Fruit fly (Drosophila melanogaster) whole organism, adult: ENCODE results near the gene Grip71.

ENCODE experiments used
- CG11617 ChIP-seq: fragments of 200-800 bp; sonication (Bioruptor generic); optimal IDR thresholded peaks from 2 replicates; lab custom pipeline; 2017; ENCODE audit warnings: mild to moderate bottlenecking, missing biosample characterization, missing genetic modification reagents, missing genetic modification characterization
- CG12768 ChIP-seq: fragments of 200-800 bp; sonication (Bioruptor generic); optimal IDR thresholded peaks from 2 replicates; lab custom pipeline; 2017; ENCODE audit warnings: missing biosample characterization, missing genetic modification characterization, mild to moderate bottlenecking, moderate library complexity, missing genetic modification reagents
- CG14711 ChIP-seq: fragments of 200-800 bp; sonication (Bioruptor generic); optimal IDR thresholded peaks from 2 replicates; lab custom pipeline; 2018; ENCODE audit warnings: missing biosample characterization, mild to moderate bottlenecking, missing genetic modification characterization, moderate library complexity
- CG1620 ChIP-seq: fragments of 200-800 bp; sonication (Bioruptor generic); optimal IDR thresholded peaks from 2 replicates; lab custom pipeline; 2016; ENCODE audit warnings: missing biosample characterization, missing genetic modification characterization
- CG33017 ChIP-seq: fragments of 200-800 bp; sonication (Bioruptor generic); optimal IDR thresholded peaks from 2 replicates; lab custom pipeline; 2018; ENCODE audit warnings: missing biosample characterization, mild to moderate bottlenecking, missing genetic modification characterization, moderate library complexity
- CG5204 ChIP-seq: fragments of 200-800 bp; sonication (Bioruptor generic); optimal IDR thresholded peaks from 2 replicates; lab custom pipeline; 2016; ENCODE audit warnings: missing biosample characterization, missing genetic modification characterization
- CG7045 ChIP-seq: fragments of 200-800 bp; sonication (Bioruptor generic); optimal IDR thresholded peaks from 2 replicates; lab custom pipeline; 2017; ENCODE audit warnings: missing biosample characterization, mild to moderate bottlenecking, missing genetic modification characterization
- CG7101 ChIP-seq: fragments of 200-800 bp; sonication (Bioruptor generic); optimal IDR thresholded peaks from 2 replicates; lab custom pipeline; 2018; ENCODE audit warnings: missing biosample characterization, mild to moderate bottlenecking, missing genetic modification characterization, moderate library complexity
- Clk ChIP-seq: fragments of 200-800 bp; sonication (Bioruptor generic); optimal IDR thresholded peaks from 2 replicates; lab custom pipeline; 2017; ENCODE audit warnings: missing biosample characterization, missing genetic modification characterization
- Crg-1 ChIP-seq: fragments of 200-800 bp; sonication (Bioruptor generic); optimal IDR thresholded peaks from 2 replicates; lab custom pipeline; 2016; ENCODE audit warnings: missing biosample characterization, missing genetic modification characterization
- Hr96 ChIP-seq: fragments of 200-800 bp; sonication (Bioruptor generic); optimal IDR thresholded peaks from 2 replicates; lab custom pipeline; 2016; ENCODE audit warnings: missing biosample characterization, missing genetic modification characterization
- Mnt ChIP-seq: fragments of 200-800 bp; sonication (Bioruptor generic); optimal IDR thresholded peaks from 2 replicates; lab custom pipeline; 2016; ENCODE audit warnings: missing biosample characterization, mild to moderate bottlenecking, missing genetic modification characterization
- bab1 ChIP-seq: fragments of 200-800 bp; sonication (Bioruptor generic); optimal IDR thresholded peaks from 3 replicates; lab custom pipeline; 2019; ENCODE audit warnings: missing biosample characterization, mild to moderate bottlenecking, missing genetic modification characterization, moderate library complexity
- cic ChIP-seq: fragments of 200-800 bp; sonication (Bioruptor generic); optimal IDR thresholded peaks from 2 replicates; lab custom pipeline; 2017; ENCODE audit warnings: missing biosample characterization, mild to moderate bottlenecking, missing genetic modification characterization, moderate library complexity
- cnc ChIP-seq, 2 experiments: fragments of >200 bp; optimal IDR thresholded peaks; 2 replicates each; lab custom pipeline; 2017
- kay ChIP-seq: fragments of 200-800 bp; sonication (Bioruptor generic); peaks from one replicate; lab custom pipeline; 2016; ENCODE audit warnings: missing biosample characterization, missing genetic modification characterization, borderline replicate concordance
- ovo ChIP-seq: fragments of 200-800 bp; sonication (Bioruptor generic); optimal IDR thresholded peaks from 2 replicates; lab custom pipeline; 2016; ENCODE audit warnings: missing biosample characterization, missing genetic modification characterization
- pad ChIP-seq: fragments of 200-800 bp; sonication (Bioruptor generic); optimal IDR thresholded peaks from 3 replicates; lab custom pipeline; 2017; ENCODE audit warnings: missing biosample characterization, missing genetic modification characterization, mild to moderate bottlenecking, moderate library complexity, missing genetic modification reagents
- tj ChIP-seq: fragments of 200-800 bp; sonication (Bioruptor generic); optimal IDR thresholded peaks from 3 replicates; lab custom pipeline; 2017; ENCODE audit warnings: missing biosample characterization, mild to moderate bottlenecking, missing genetic modification characterization, moderate library complexity
- toe ChIP-seq: fragments of 200-800 bp; sonication (Bioruptor generic); optimal IDR thresholded peaks from 2 replicates; lab custom pipeline; 2016; ENCODE audit warnings: missing biosample characterization, missing genetic modification characterization

Gene Grip71

DNA sequence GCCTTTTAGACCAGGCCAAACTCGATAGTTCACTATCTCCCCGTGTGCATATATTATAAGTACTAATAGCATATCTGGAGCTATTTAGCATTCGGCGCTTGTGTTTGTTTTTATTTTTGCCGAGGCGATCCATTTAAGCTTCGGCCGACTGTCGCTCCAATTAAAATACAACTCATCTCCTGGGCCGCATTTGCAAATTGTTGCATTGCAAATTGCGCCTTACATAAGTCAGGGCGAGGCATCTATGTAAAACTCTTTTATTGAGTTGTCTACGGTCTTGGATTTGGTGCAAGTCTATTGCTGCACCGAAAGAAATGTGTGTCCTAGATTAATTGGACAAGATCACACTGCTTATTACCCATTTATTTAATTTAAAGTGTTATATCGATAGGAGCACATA is 19.3 kb downstream of the Grip71 start:
- TF ChIP-seq Clk (GFP tag; lab: Kevin White, UChicago): no peak
- TF ChIP-seq tj: no peak
- no peak for TF ChIP-seq cic (GFP tag; lab: Kevin White, UChicago)
- TF ChIP-seq CG14711 (tag; lab: Kevin White, UChicago): no peak
- no peak for TF ChIP-seq CG33017 (tag; lab: Kevin White, UChicago)
- no peak for TF ChIP-seq Mnt
- no peak for TF ChIP-seq Crg-1 (GFP tag; lab: Kevin White, UChicago)
- no peak for TF ChIP-seq toe (GFP tag; lab: Kevin White, UChicago)

dm6 chr2L:18732291-18732690 is 23.6 kb downstream of the Grip71 start, which contains the start of gene CG10348:
CG10348 (minus strand) TSS chr2L:18732524.
- TF ChIP-seq CG1620: no peak
- TF ChIP-seq CG11617 (GFP tag; lab: Kevin White, UChicago): no peak
- no peak for TF ChIP-seq CG5204
- no peak for TF ChIP-seq pad
- TF ChIP-seq ovo (GFP tag; lab: Kevin White, UChicago): no peak
- TF ChIP-seq tj: no peak
- no peak for TF ChIP-seq CG12768 (GFP tag; lab: Kevin White, UChicago)
- TF ChIP-seq CG7101 (tag; lab: Kevin White, UChicago): no peak

DNA sequence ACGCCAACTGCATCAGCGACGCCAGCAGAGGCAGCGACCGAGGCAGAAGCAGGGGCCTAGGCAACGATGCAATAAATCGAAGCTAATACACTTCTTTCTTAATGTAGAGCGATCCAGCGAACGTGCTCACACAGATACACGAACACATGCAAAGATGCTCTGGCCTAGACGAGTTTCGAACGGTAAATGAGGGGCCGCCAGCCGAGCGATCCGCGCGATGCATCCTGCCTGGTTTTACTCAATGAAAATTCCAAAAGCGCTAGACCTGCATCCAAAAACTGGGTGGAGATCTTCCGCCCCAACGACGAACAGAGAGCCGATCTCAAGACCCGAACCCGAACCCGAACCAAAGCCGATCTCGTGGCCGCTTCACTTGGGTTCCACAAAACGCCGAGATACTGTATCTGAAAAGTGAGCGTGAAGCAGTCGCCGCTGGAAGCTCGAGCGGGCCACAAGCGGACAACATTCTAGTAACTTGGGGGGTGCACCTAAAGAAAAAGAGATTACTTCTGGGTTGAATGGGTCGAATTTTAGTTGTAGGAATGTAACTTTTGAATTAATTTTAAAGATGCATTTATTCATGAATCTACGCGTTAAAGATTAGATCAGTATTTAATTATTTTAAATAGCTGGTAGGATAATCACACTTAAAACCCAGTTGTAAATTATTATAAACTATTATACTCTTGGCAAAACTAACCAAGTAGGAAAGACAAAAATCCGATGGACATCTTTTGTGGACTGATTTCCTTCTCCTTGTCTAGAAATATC is 24.3 kb downstream of the Grip71 start:
- TF ChIP-seq ovo (GFP tag; lab: Kevin White, UChicago) (peak; percentile 90), cic (GFP tag; lab: Kevin White, UChicago) (peak; percentile 64), CG5204 (no peak)

DNA sequence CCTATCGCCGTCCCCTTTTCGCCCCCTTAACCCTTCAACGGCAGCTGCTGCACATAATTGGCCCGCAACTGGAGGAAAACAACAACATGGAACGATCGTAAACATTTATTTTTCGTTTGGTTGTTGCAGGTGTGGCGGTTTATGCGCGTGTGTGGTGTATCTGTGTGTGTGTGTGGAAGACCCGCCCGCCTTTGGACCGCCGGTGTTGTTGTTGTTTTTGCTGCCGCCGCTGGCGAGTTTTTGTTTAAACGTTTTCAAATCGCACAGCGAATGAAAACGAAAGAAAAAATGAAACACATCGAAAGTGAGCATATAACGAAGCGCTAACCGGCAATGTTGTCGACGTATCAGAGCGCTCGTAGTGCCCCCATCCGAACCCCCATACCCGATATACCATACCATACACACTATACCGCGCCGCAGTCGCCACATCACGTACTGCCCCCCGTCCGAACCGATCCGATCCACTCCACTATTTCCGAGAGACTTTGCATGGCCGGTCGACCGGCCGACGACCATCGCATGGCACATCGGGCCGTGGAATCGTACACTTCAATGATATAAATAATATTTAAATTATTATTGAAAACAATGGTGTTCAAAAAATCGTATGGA is 27.0 kb downstream of the Grip71 start:
- TF ChIP-seq CG11617 (GFP tag; lab: Kevin White, UChicago) (no peak), CG33017 (tag; lab: Kevin White, UChicago) (no peak), CG7045 (GFP tag; lab: Kevin White, UChicago) (no peak), CG1620 (no peak), CG12768 (GFP tag; lab: Kevin White, UChicago) (no peak), Hr96 (GFP tag; lab: Kevin White, UChicago) (no peak), Crg-1 (GFP tag; lab: Kevin White, UChicago) (no peak), pad (no peak), ovo (GFP tag; lab: Kevin White, UChicago) (no peak), tj (no peak), Mnt (no peak), cnc (optimal IDR thresholded peaks at IDR 0.05; lab: Kevin White, UChicago) (no peak), cic (GFP tag; lab: Kevin White, UChicago) (no peak), toe (GFP tag; lab: Kevin White, UChicago) (no peak), bab1 (GFP tag; lab: Kevin White, UChicago) (no peak), Clk (GFP tag; lab: Kevin White, UChicago) (no peak), kay (no peak), CG7101 (tag; lab: Kevin White, UChicago) (no peak)

DNA sequence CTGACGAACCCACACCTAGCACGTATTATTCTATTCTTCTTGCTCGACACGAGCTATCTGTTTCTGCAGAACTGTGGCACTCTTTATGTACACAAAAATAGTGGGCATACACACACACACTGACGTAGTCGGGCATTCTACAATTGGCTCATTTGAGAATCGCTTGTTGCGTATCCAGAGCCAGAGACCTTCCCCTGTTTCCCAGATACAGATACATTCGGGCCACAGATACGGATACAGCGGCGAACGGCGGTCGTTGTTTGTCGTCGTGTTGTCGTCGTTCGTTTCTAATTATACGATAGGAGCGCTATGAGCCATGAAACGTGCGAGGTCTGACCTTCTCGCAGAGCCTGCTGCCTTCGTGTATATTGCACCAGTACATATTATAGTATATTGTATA is 28.6 kb downstream of the Grip71 start:
- TF ChIP-seq ovo (GFP tag; lab: Kevin White, UChicago) (no peak), bab1 (GFP tag; lab: Kevin White, UChicago) (no peak), CG12768 (GFP tag; lab: Kevin White, UChicago) (no peak), CG5204 (no peak), Hr96 (GFP tag; lab: Kevin White, UChicago) (no peak), pad (no peak)

- TF ChIP-seq toe (GFP tag; lab: Kevin White, UChicago): no peak
These were observed 31.4 kb downstream of the Grip71 start, which contains the start of the genes CG42752 and CG15167 for dm6 chr2L:18740010-18740409. CG42752 (minus strand) TSS chr2L:18740110. CG15167 (plus strand) TSS chr2L:18740358.

DNA sequence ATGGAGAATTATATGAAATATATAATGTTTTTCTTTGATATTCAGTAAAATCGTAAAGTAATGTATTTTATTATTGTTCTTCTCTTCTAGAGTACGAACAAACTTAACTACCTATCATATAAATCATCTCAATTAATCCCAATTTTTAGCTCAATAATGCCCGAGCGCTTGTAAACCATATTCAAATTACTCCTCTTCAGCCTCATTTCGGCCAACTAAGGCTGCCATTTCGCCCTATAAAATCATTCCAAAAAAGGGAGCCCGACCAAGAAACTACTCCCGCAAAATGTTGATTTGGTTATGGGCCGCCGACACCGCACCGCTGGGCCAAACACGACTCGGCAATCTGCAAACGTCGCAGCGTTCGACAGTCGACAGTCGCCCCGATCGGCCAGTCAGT is 34.1 kb downstream of the Grip71 start:
- TF ChIP-seq CG5204: no peak
- TF ChIP-seq CG12768 (GFP tag; lab: Kevin White, UChicago): no peak
- no peak for TF ChIP-seq cic (GFP tag; lab: Kevin White, UChicago)
- no peak for TF ChIP-seq CG33017 (tag; lab: Kevin White, UChicago)
- TF ChIP-seq toe (GFP tag; lab: Kevin White, UChicago): no peak
- TF ChIP-seq kay: no peak
- TF ChIP-seq Mnt: no peak
- TF ChIP-seq tj: no peak
- no peak for TF ChIP-seq CG14711 (tag; lab: Kevin White, UChicago)
- no peak for TF ChIP-seq ovo (GFP tag; lab: Kevin White, UChicago)
- no peak for TF ChIP-seq CG11617 (GFP tag; lab: Kevin White, UChicago)
- no peak for TF ChIP-seq CG7101 (tag; lab: Kevin White, UChicago)
- no peak for TF ChIP-seq bab1 (GFP tag; lab: Kevin White, UChicago)
- no peak for TF ChIP-seq Clk (GFP tag; lab: Kevin White, UChicago)
- no peak for TF ChIP-seq Hr96 (GFP tag; lab: Kevin White, UChicago)
- no peak for TF ChIP-seq cnc (optimal IDR thresholded peaks at IDR 0.05; lab: Kevin White, UChicago)
- no peak for TF ChIP-seq CG1620
